Worm (Caenorhabditis elegans): ENCODE data around the gene sma-9.

Gene sma-9

DNA sequence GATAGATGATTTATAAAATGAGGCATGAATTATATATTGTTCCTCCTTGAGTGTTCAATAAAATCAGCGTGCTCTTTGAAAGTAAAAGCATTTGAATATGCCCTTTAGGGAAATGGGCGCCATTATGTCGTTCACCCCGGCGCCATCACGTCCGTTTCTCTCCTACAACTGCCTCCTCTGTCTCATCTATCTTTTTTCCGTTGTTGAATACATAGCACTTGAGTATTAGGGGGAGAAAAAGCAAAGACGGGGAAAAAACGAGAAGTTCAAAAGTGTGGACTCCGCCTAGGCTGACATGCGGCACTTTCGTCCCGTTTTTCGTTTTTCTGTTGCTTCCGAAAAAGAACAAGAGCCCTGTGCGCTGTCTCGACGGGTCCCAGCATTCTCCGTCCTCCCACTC lies 1.4 kb upstream of the sma-9 start (continued):
- TF ChIP-seq F37D6.2 (tag; optimal IDR thresholded peaks at IDR 0.05) (no peak), ces-1 (GFP tag; optimal IDR thresholded peaks at IDR 0.05) (peak; percentile 9), cey-2 (tag; optimal IDR thresholded peaks at IDR 0.05; ENCODE audit: borderline replicate concordance, insufficient read depth) (no peak), tag-97 (GFP tag; IDR thresholded peaks at IDR 0.05) (0 out of 2 replicates have a peak, but pooled peaks have one; percentile 76)

ce11 chrX:10768289-10769153 lies 561 bp upstream of the sma-9 start:
- TF ChIP-seq F49E8.2 (tag; optimal IDR thresholded peaks at IDR 0.05; ENCODE audit: borderline replicate concordance) (no peak), zip-11 (GFP tag; IDR thresholded peaks at IDR 0.05) (no peak), madf-9 (GFP tag; conservative IDR thresholded peaks at IDR 0.05) (no peak), unc-130 (GFP tag; optimal IDR thresholded peaks at IDR 0.05) (no peak), egl-43 (GFP tag; IDR thresholded peaks at IDR 0.05) (0 out of 2 replicates have a peak, but pooled peaks have one; percentile 4), ctbp-1 (GFP tag; IDR thresholded peaks at IDR 0.05) (no peak), duxl-1 (tag; optimal IDR thresholded peaks at IDR 0.05; ENCODE audit: poor library complexity) (no peak), aly-2 (tag; optimal IDR thresholded peaks at IDR 0.05) (no peak), mes-2 (tag; optimal IDR thresholded peaks at IDR 0.05; ENCODE audit: poor library complexity, severe bottlenecking) (peak; percentile 33), F10B5.3 (tag; optimal IDR thresholded peaks at IDR 0.05) (no peak), php-3 (GFP tag; IDR thresholded peaks at IDR 0.05) (no peak), ZK337.2 (GFP tag; IDR thresholded peaks at IDR 0.05) (peak; percentile 64; the same call in 1 of the 2 replicates), nhr-48 (tag; optimal IDR thresholded peaks at IDR 0.05) (peak; percentile 78), lin-38 (GFP tag; IDR thresholded peaks at IDR 0.05) (no peak), sdz-12 (GFP tag; optimal IDR thresholded peaks at IDR 0.05) (no peak), aha-1 (tag) (peak; percentile 95), mxl-2 (GFP tag; conservative IDR thresholded peaks at IDR 0.05) (no peak), daf-19 (GFP tag; conservative IDR thresholded peaks at IDR 0.05) (no peak), attf-4 (tag; optimal IDR thresholded peaks at IDR 0.05) (no peak), arid-1 (GFP tag; conservative IDR thresholded peaks at IDR 0.05) (0 out of 2 replicates have a peak, but pooled peaks have one; percentile 12), set-16 (GFP tag; IDR thresholded peaks at IDR 0.05) (peak; percentile 66), unc-62 (GFP tag; optimal IDR thresholded peaks at IDR 0.05 in 1 of 2) (peak in 1 of 2 experiments; percentile 13), unc-62 (tag; optimal IDR thresholded peaks at IDR 0.05) (no peak), Y5F2A.4 (GFP tag; optimal IDR thresholded peaks at IDR 0.05) (no peak), nhr-11 (tag; optimal IDR thresholded peaks at IDR 0.05) (no peak), nhr-102 (tag; optimal IDR thresholded peaks at IDR 0.05) (no peak), unc-39 (tag; optimal IDR thresholded peaks at IDR 0.05) (no peak), spr-3 (GFP tag; optimal IDR thresholded peaks at IDR 0.05) (no peak), nhr-6 (tag; optimal IDR thresholded peaks at IDR 0.05) (no peak), saeg-2 (GFP tag; IDR thresholded peaks at IDR 0.05) (no peak), F37D6.2 (tag; optimal IDR thresholded peaks at IDR 0.05) (no peak), pha-4 (GFP tag; IDR thresholded peaks at IDR 0.05) (peak; percentile 62; the same call in 1 of the 2 replicates), pha-4 (tag; optimal IDR thresholded peaks at IDR 0.05) (no peak), tra-1 (GFP tag; IDR thresholded peaks at IDR 0.05) (no peak), zfp-3 (GFP tag; conservative IDR thresholded peaks at IDR 0.05) (no peak), mdl-1 (tag; optimal IDR thresholded peaks at IDR 0.05) (peak in 1 of 2 experiments; percentile 30), ceh-44 (GFP tag; IDR thresholded peaks at IDR 0.05) (no peak), lin-13 (GFP tag; optimal IDR thresholded peaks at IDR 0.05) (no peak), hmg-1.1 (GFP tag; IDR thresholded peaks at IDR 0.05) (0 out of 2 replicates have a peak, but pooled peaks have one; percentile 11), ceh-62 (tag; optimal IDR thresholded peaks at IDR 0.05) (no peak), lin-29 (GFP tag; IDR thresholded peaks at IDR 0.05) (no peak), cey-2 (tag; optimal IDR thresholded peaks at IDR 0.05; ENCODE audit: borderline replicate concordance, insufficient read depth) (no peak), skn-1 (tag; optimal IDR thresholded peaks at IDR 0.05) (no peak), lir-3 (tag; optimal IDR thresholded peaks at IDR 0.05) (no peak), snpc-4 (tag; optimal IDR thresholded peaks at IDR 0.05) (no peak)
